Worm (Caenorhabditis elegans) whole organism, L4 larva: ENCODE data around the gene rog-1.

Source experiments
- F26F4.8 ChIP-seq: fragments of 200-800 bp; sonication (Bioruptor generic); conservative IDR thresholded peaks from 2 replicates; pipeline ENCODE4 v1.3.6; 2022; ENCODE audit warnings: missing genetic modification characterization, missing compliant biosample characterization
- F49E8.2 ChIP-seq: sonication (generic microtip); optimal IDR thresholded peaks from 2 replicates; lab custom pipeline; 2016; ENCODE audit warnings: missing compliant biosample characterization, mild to moderate bottlenecking, missing genetic modification characterization, borderline replicate concordance
- T20F7.1 ChIP-seq: fragments of 200-800 bp; sonication (Bioruptor generic); optimal IDR thresholded peaks from 2 replicates; lab custom pipeline; 2018; ENCODE audit warnings: mild to moderate bottlenecking, missing genetic modification characterization, missing compliant biosample characterization
- T26A8.4 ChIP-seq: fragments of 200-800 bp; sonication (Bioruptor generic); IDR thresholded peaks from 2 replicates; pipeline ENCODE4 v1.3.6; 2022; ENCODE audit warnings: missing genetic modification characterization, missing compliant biosample characterization
- Y105C5A.15 ChIP-seq: fragments of 200-800 bp; sonication (Bioruptor generic); IDR thresholded peaks from 2 replicates; pipeline ENCODE4 v1.3.6; 2022; ENCODE audit warnings: missing genetic modification characterization, missing compliant biosample characterization
- Y48G9A.11 ChIP-seq: fragments of 200-800 bp; sonication (Bioruptor generic); IDR thresholded peaks from 2 replicates; pipeline ENCODE4 v1.3.6; 2022; ENCODE audit warnings: missing genetic modification reagents, missing genetic modification characterization, missing compliant biosample characterization
- Y5F2A.4 ChIP-seq: fragments of 200-800 bp; sonication (Bioruptor generic); optimal IDR thresholded peaks from 2 replicates; lab custom pipeline; 2018; ENCODE audit warnings: mild to moderate bottlenecking, missing genetic modification characterization, missing compliant biosample characterization
- ZK337.2 ChIP-seq: fragments of 200-800 bp; sonication (Bioruptor generic); IDR thresholded peaks from 2 replicates; pipeline ENCODE4 v1.3.6; 2022; ENCODE audit warnings: missing genetic modification reagents, missing genetic modification characterization, missing compliant biosample characterization
- aly-2 ChIP-seq: sonication (generic microtip); optimal IDR thresholded peaks from 2 replicates; lab custom pipeline; 2018; ENCODE audit warnings: missing biosample characterization, missing genetic modification characterization
- attf-4 ChIP-seq: sonication (generic microtip); optimal IDR thresholded peaks from 3 replicates; lab custom pipeline; 2017; ENCODE audit warnings: missing biosample characterization, missing genetic modification characterization
- ceh-20 ChIP-seq: fragments of 200-800 bp; sonication (Bioruptor generic); IDR thresholded peaks from 2 replicates; pipeline ENCODE4 v1.3.6; 2022; ENCODE audit warnings: missing genetic modification reagents, missing genetic modification characterization, missing compliant biosample characterization
- ceh-28 ChIP-seq: fragments of 150-350 bp; optimal IDR thresholded peaks from 2 replicates; lab custom pipeline; 2014; ENCODE audit warnings: missing biosample characterization, missing genetic modification reagents, missing genetic modification characterization
- ceh-32 ChIP-seq: sonication (generic microtip); optimal IDR thresholded peaks from 2 replicates; lab custom pipeline; 2016; ENCODE audit warnings: mild to moderate bottlenecking, missing genetic modification characterization, missing compliant biosample characterization; ENCODE audit not compliant: poor library complexity
- ces-1 ChIP-seq: fragments of 150-350 bp; sonication (generic microtip); optimal IDR thresholded peaks from 4 replicates; lab custom pipeline; 2014; ENCODE audit warnings: missing biosample characterization, missing genetic modification reagents, missing genetic modification characterization
- cey-2 ChIP-seq: sonication (generic microtip); optimal IDR thresholded peaks from 3 replicates; lab custom pipeline; 2017; ENCODE audit warnings: missing genetic modification characterization, mild to moderate bottlenecking, missing compliant biosample characterization, antibody characterized with exemption, borderline replicate concordance; ENCODE audit not compliant: insufficient read depth
- daf-12 ChIP-seq: fragments of 150-350 bp; optimal IDR thresholded peaks from 2 replicates; lab custom pipeline; 2014; ENCODE audit warnings: missing biosample characterization, missing genetic modification reagents, missing genetic modification characterization
- dmd-6 ChIP-seq: fragments of 200-800 bp; sonication (Bioruptor generic); IDR thresholded peaks from 2 replicates; pipeline ENCODE4 v1.3.6; 2022; ENCODE audit warnings: missing genetic modification reagents, missing genetic modification characterization, missing compliant biosample characterization
- dmd-8 ChIP-seq: fragments of 200-800 bp; sonication (Bioruptor generic); IDR thresholded peaks from 2 replicates; pipeline ENCODE4 v1.3.6; 2022; ENCODE audit warnings: missing genetic modification characterization, missing compliant biosample characterization
- dpl-1 ChIP-seq: fragments of 150-350 bp; optimal IDR thresholded peaks from 2 replicates; lab custom pipeline; 2014; ENCODE audit warnings: missing biosample characterization, missing genetic modification reagents, missing genetic modification characterization
- duxl-1 ChIP-seq: sonication (generic microtip); optimal IDR thresholded peaks from 2 replicates; lab custom pipeline; 2016; ENCODE audit warnings: mild to moderate bottlenecking, missing genetic modification characterization, moderate library complexity, missing compliant biosample characterization; ENCODE audit not compliant: poor library complexity
- egl-27 ChIP-seq: sonication (generic microtip); optimal IDR thresholded peaks from 3 replicates; lab custom pipeline; 2017; ENCODE audit warnings: missing biosample characterization, missing genetic modification reagents, missing genetic modification characterization
- gei-8 ChIP-seq: fragments of 200-800 bp; sonication (Bioruptor generic); optimal IDR thresholded peaks from 2 replicates; lab custom pipeline; 2018; ENCODE audit warnings: mild to moderate bottlenecking, missing genetic modification characterization, missing compliant biosample characterization
- hif-1 ChIP-seq, 2 experiments: sonication (generic microtip); optimal IDR thresholded peaks; 2 replicates each; lab custom pipeline; 2016 to 2017; ENCODE audit warnings: missing compliant biosample characterization in 2 of 2, missing genetic modification characterization in 2 of 2, missing genetic modification reagents in 2 of 2, missing genotype in 2 of 2, mild to moderate bottlenecking in 1 of 2
- lim-7 ChIP-seq: fragments of 200-800 bp; sonication (Bioruptor generic); IDR thresholded peaks from 2 replicates; pipeline ENCODE4 v1.3.6; 2022; ENCODE audit warnings: missing genetic modification characterization, missing compliant biosample characterization
- lin-1 ChIP-seq: fragments of 200-800 bp; sonication (Bioruptor generic); IDR thresholded peaks from 2 replicates; pipeline ENCODE4 v1.3.6; 2022; ENCODE audit warnings: missing genetic modification reagents, missing genetic modification characterization, missing compliant biosample characterization
- lin-13 ChIP-seq: fragments of 150-350 bp; optimal IDR thresholded peaks from 2 replicates; lab custom pipeline; 2014; ENCODE audit warnings: missing biosample characterization, missing genetic modification reagents, missing genetic modification characterization
- lin-29 ChIP-seq: fragments of 200-800 bp; sonication (Bioruptor generic); IDR thresholded peaks from 2 replicates; pipeline ENCODE4 v1.3.6; 2022; ENCODE audit warnings: missing genetic modification reagents, missing genetic modification characterization, missing compliant biosample characterization
- lir-3 ChIP-seq: sonication (generic microtip); optimal IDR thresholded peaks from 2 replicates; lab custom pipeline; 2016; ENCODE audit warnings: mild to moderate bottlenecking, missing genetic modification characterization, missing compliant biosample characterization
- madf-9 ChIP-seq: fragments of 200-800 bp; sonication (Bioruptor generic); conservative IDR thresholded peaks from 2 replicates; pipeline ENCODE4 v1.3.6; 2022; ENCODE audit warnings: missing genetic modification reagents, missing genetic modification characterization, missing compliant biosample characterization
- mdt-29 ChIP-seq: fragments of 200-800 bp; sonication (Bioruptor generic); IDR thresholded peaks from 2 replicates; pipeline ENCODE4 v1.3.6; 2022; ENCODE audit warnings: missing genetic modification reagents, missing genetic modification characterization, missing compliant biosample characterization
- mep-1 ChIP-seq: fragments of 150-350 bp; sonication (generic microtip); optimal IDR thresholded peaks from 3 replicates; lab custom pipeline; 2014; ENCODE audit warnings: missing biosample characterization, missing genetic modification characterization
- nhr-10 ChIP-seq: fragments of 150-350 bp; optimal IDR thresholded peaks from 2 replicates; lab custom pipeline; 2014; ENCODE audit warnings: missing biosample characterization, missing genetic modification characterization
- nhr-25 ChIP-seq: sonication (generic microtip); optimal IDR thresholded peaks from 2 replicates; lab custom pipeline; 2017; ENCODE audit warnings: missing genetic modification characterization, mild to moderate bottlenecking, missing compliant biosample characterization, antibody characterized with exemption, moderate library complexity, borderline replicate concordance; ENCODE audit not compliant: insufficient read depth
- nhr-28 ChIP-seq: fragments of 150-350 bp; optimal IDR thresholded peaks from 2 replicates; lab custom pipeline; 2014; ENCODE audit warnings: missing biosample characterization, missing genetic modification characterization
- nhr-6 ChIP-seq: fragments of 150-350 bp; optimal IDR thresholded peaks from 2 replicates; lab custom pipeline; 2014; ENCODE audit warnings: missing biosample characterization, missing genetic modification characterization
- php-3 ChIP-seq: fragments of 200-800 bp; sonication (Bioruptor generic); IDR thresholded peaks from 2 replicates; pipeline ENCODE4 v1.3.6; 2022; ENCODE audit warnings: missing genetic modification reagents, missing genetic modification characterization, missing compliant biosample characterization
- pqm-1 ChIP-seq: sonication (generic microtip); optimal IDR thresholded peaks from 2 replicates; lab custom pipeline; 2017; ENCODE audit warnings: missing biosample characterization, missing genetic modification characterization
- rbr-2 ChIP-seq: sonication (generic microtip); optimal IDR thresholded peaks from 2 replicates; lab custom pipeline; 2016; ENCODE audit warnings: missing genotype, missing genetic modification characterization, missing compliant biosample characterization
- set-16 ChIP-seq: fragments of 200-800 bp; sonication (Bioruptor generic); IDR thresholded peaks from 2 replicates; pipeline ENCODE4 v1.3.6; 2022; ENCODE audit warnings: missing genetic modification reagents, missing genetic modification characterization, missing compliant biosample characterization
- skn-1 ChIP-seq: fragments of 150-350 bp; optimal IDR thresholded peaks from 2 replicates; lab custom pipeline; 2014; ENCODE audit warnings: missing biosample characterization, missing genetic modification characterization
- spr-3 ChIP-seq: fragments of 200-800 bp; sonication (Bioruptor generic); optimal IDR thresholded peaks from 2 replicates; lab custom pipeline; 2018; ENCODE audit warnings: mild to moderate bottlenecking, missing genetic modification characterization, missing compliant biosample characterization
- unc-130 ChIP-seq: sonication (generic microtip); optimal IDR thresholded peaks from 2 replicates; lab custom pipeline; 2016; ENCODE audit warnings: missing genetic modification reagents, missing genetic modification characterization, missing compliant biosample characterization
- unc-39 ChIP-seq: sonication (generic microtip); optimal IDR thresholded peaks from 2 replicates; lab custom pipeline; 2017; ENCODE audit warnings: missing biosample characterization, missing genetic modification characterization
- vab-7 ChIP-seq: fragments of 200-800 bp; sonication (Bioruptor generic); IDR thresholded peaks from 2 replicates; pipeline ENCODE4 v1.3.6; 2022; ENCODE audit warnings: missing genetic modification reagents, missing genetic modification characterization, missing compliant biosample characterization
- zag-1 ChIP-seq: fragments of 150-350 bp; optimal IDR thresholded peaks from 2 replicates; lab custom pipeline; 2014; ENCODE audit warnings: missing biosample characterization, missing genetic modification characterization
- zip-11 ChIP-seq: fragments of 200-800 bp; sonication (Bioruptor generic); IDR thresholded peaks from 2 replicates; pipeline ENCODE4 v1.3.6; 2022; ENCODE audit warnings: missing genetic modification characterization, missing compliant biosample characterization
- ztf-7 ChIP-seq: fragments of 150-350 bp; optimal IDR thresholded peaks from 2 replicates; lab custom pipeline; 2014; ENCODE audit warnings: missing biosample characterization, missing genetic modification characterization

Gene rog-1

ce11 chrII:1325604-1326003, 49.2 kb downstream of the rog-1 start:
- no peak for TF ChIP-seq lin-1 (GFP tag; lab: Robert Waterston, UW)

DNA sequence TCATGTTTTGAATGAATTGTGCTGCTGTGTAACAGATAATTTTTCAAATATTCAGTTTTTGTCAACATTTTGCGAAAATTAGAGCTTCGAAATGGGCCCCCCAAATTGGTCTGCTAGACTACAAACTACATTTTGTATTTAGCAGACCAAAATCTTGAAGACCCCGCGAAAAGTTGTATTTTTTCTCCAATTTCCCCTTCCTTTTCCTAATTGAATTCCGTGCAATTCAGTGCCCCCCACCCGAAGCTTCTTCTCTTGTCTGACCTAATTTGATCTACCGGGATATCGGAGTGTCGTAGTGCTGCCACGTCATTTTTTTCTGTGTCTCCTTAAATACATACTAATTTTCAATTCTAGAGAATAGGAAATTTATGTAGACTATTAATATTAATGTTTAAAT, 50.8 kb downstream of the rog-1 start:
- TF ChIP-seq nhr-6 (tag; lab: Kevin White, UChicago) (no peak), ces-1 (GFP tag; lab: Kevin White, UChicago) (peak; percentile 9)

- TF ChIP-seq daf-12 (tag; lab: Kevin White, UChicago), result no peak
- TF ChIP-seq dmd-6 (GFP tag; lab: Robert Waterston, UW), result 0 out of 2 replicates have a peak, but pooled peaks have one; percentile 15
- no peak for TF ChIP-seq php-3
- TF ChIP-seq F49E8.2 (tag; lab: Kevin White, UChicago), result peak; percentile 80
- TF ChIP-seq lim-7, result 0 out of 2 replicates have a peak, but pooled peaks have one; percentile 4
- TF ChIP-seq lin-29 (GFP tag; lab: Robert Waterston, UW), result no peak
- TF ChIP-seq vab-7, result no peak
- no peak for TF ChIP-seq unc-39 (tag; lab: Kevin White, UChicago)
- TF ChIP-seq set-16 (GFP tag; lab: Robert Waterston, UW), result peak; percentile 91
- no peak for TF ChIP-seq T26A8.4 (GFP tag; lab: Robert Waterston, UW)
- no peak for TF ChIP-seq zag-1 (tag; lab: Kevin White, UChicago)
- no peak for TF ChIP-seq madf-9 (GFP tag; lab: Robert Waterston, UW)
- no peak for TF ChIP-seq mdt-29 (GFP tag; lab: Robert Waterston, UW)
- TF ChIP-seq ZK337.2, result 0 out of 2 replicates have a peak, but pooled peaks have one; percentile 8
- TF ChIP-seq ceh-28 (tag; lab: Kevin White, UChicago), result no peak
- TF ChIP-seq dpl-1 (GFP tag; lab: Kevin White, UChicago), result peak; percentile 26
- TF ChIP-seq ztf-7, result no peak
- no peak for TF ChIP-seq zip-11 (GFP tag; lab: Robert Waterston, UW)
- no peak for TF ChIP-seq F26F4.8 (GFP tag; lab: Robert Waterston, UW)
- TF ChIP-seq aly-2 (tag; lab: Kevin White, UChicago), result no peak
- no peak for TF ChIP-seq attf-4 (tag; lab: Kevin White, UChicago)
- no peak for TF ChIP-seq skn-1 (tag; lab: Kevin White, UChicago)
- TF ChIP-seq egl-27, result no peak
- TF ChIP-seq gei-8 (GFP tag; lab: Kevin White, UChicago), result no peak
- no peak for TF ChIP-seq lir-3
- TF ChIP-seq Y105C5A.15, result no peak
- peak; percentile 37 for TF ChIP-seq rbr-2 (tag; lab: Kevin White, UChicago)
- peak; percentile 77 for TF ChIP-seq ces-1 (GFP tag; lab: Kevin White, UChicago)
- TF ChIP-seq Y48G9A.11 (GFP tag; lab: Robert Waterston, UW), result 0 out of 2 replicates have a peak, but pooled peaks have one; percentile 10
- peak; percentile 21 for TF ChIP-seq unc-130 (GFP tag; lab: Kevin White, UChicago)
- TF ChIP-seq pqm-1 (tag; lab: Kevin White, UChicago), result no peak
- no peak for TF ChIP-seq ceh-20
- no peak for TF ChIP-seq nhr-10 (tag; lab: Kevin White, UChicago)
- peak; percentile 72 for TF ChIP-seq mep-1
- peak in 1 of 2 experiments; percentile 12 for TF ChIP-seq hif-1 (tag; optimal IDR thresholded peaks at IDR 0.05; lab: Kevin White, UChicago)
- no peak for TF ChIP-seq ceh-32
- TF ChIP-seq cey-2 (tag; lab: Kevin White, UChicago), result no peak
- TF ChIP-seq lin-13 (GFP tag; lab: Kevin White, UChicago), result no peak
- TF ChIP-seq duxl-1 (tag; lab: Kevin White, UChicago), result no peak
- TF ChIP-seq dmd-8 (GFP tag; lab: Robert Waterston, UW), result no peak
- TF ChIP-seq nhr-28 (tag; lab: Kevin White, UChicago), result no peak
- TF ChIP-seq T20F7.1 (GFP tag; lab: Kevin White, UChicago), result no peak
- TF ChIP-seq spr-3 (GFP tag; lab: Kevin White, UChicago), result no peak
- no peak for TF ChIP-seq Y5F2A.4 (GFP tag; lab: Kevin White, UChicago)
- no peak for TF ChIP-seq nhr-25
Observed at ce11 chrII:1323190-1323651, 51.6 kb downstream of the rog-1 start.
